Worm (Caenorhabditis elegans) whole organism, late embryonic: ENCODE measurements around the gene ppat-1.
A peak's percentile ranks its signal among the peaks of the same experiment; 100 is the strongest.

ENCODE experiments used
- C38D4.7 ChIP-seq: fragments of 200-800 bp; sonication (Bioruptor generic); optimal IDR thresholded peaks from 2 replicates; lab custom pipeline; 2018; ENCODE audit warnings: mild to moderate bottlenecking, missing genetic modification characterization, moderate library complexity, missing compliant biosample characterization
- F13H6.1 ChIP-seq: sonication (generic microtip); optimal IDR thresholded peaks from 2 replicates; lab custom pipeline; 2016; ENCODE audit warnings: missing genetic modification characterization, missing compliant biosample characterization
- K02D7.2 ChIP-seq: sonication (generic microtip); optimal IDR thresholded peaks from 2 replicates; lab custom pipeline; 2017; ENCODE audit warnings: mild to moderate bottlenecking, missing genetic modification characterization, missing compliant biosample characterization
- K09A11.1 ChIP-seq: sonication (generic microtip); optimal IDR thresholded peaks from 2 replicates; lab custom pipeline; 2017; ENCODE audit warnings: antibody characterized with exemption, mild to moderate bottlenecking, missing genetic modification characterization, missing compliant biosample characterization; ENCODE audit not compliant: insufficient read depth
- ahr-1 ChIP-seq: sonication (generic microtip); optimal IDR thresholded peaks from 2 replicates; lab custom pipeline; 2016; ENCODE audit warnings: missing genetic modification characterization, missing compliant biosample characterization
- ceh-14 ChIP-seq: sonication (generic microtip); optimal IDR thresholded peaks from 2 replicates; lab custom pipeline; 2016; ENCODE audit warnings: missing genotype, missing genetic modification characterization, missing compliant biosample characterization
- ceh-18 ChIP-seq: sonication (generic microtip); optimal IDR thresholded peaks from 2 replicates; lab custom pipeline; 2016; ENCODE audit warnings: missing genetic modification characterization, missing compliant biosample characterization
- ceh-19 ChIP-seq: fragments of 200-800 bp; sonication (Bioruptor generic); optimal IDR thresholded peaks from 2 replicates; lab custom pipeline; 2018; ENCODE audit warnings: mild to moderate bottlenecking, missing genetic modification characterization, missing compliant biosample characterization
- ceh-2 ChIP-seq: sonication (generic microtip); optimal IDR thresholded peaks from 2 replicates; lab custom pipeline; 2016; ENCODE audit warnings: missing genotype, missing genetic modification characterization, missing compliant biosample characterization
- ceh-22 ChIP-seq: sonication (generic microtip); optimal IDR thresholded peaks from 2 replicates; lab custom pipeline; 2017; ENCODE audit warnings: missing biosample characterization, missing genetic modification characterization
- ceh-30 ChIP-seq: fragments of 150-350 bp; optimal IDR thresholded peaks from 2 replicates; lab custom pipeline; 2014; ENCODE audit warnings: missing biosample characterization, missing genetic modification characterization
- ceh-34 ChIP-seq: sonication (generic microtip); optimal IDR thresholded peaks from 2 replicates; lab custom pipeline; 2016; ENCODE audit warnings: mild to moderate bottlenecking, missing genetic modification characterization, missing compliant biosample characterization
- ceh-48 ChIP-seq: sonication (generic microtip); optimal IDR thresholded peaks from 2 replicates; lab custom pipeline; 2016; ENCODE audit warnings: missing genetic modification characterization, inconsistent platforms, missing compliant biosample characterization
- ceh-6 ChIP-seq: fragments of 200-800 bp; sonication (Bioruptor generic); optimal IDR thresholded peaks from 2 replicates; lab custom pipeline; 2018; ENCODE audit warnings: mild to moderate bottlenecking, missing genetic modification characterization, missing compliant biosample characterization
- che-1 ChIP-seq: sonication (generic microtip); optimal IDR thresholded peaks from 2 replicates; lab custom pipeline; 2016; ENCODE audit warnings: mild to moderate bottlenecking, missing genetic modification characterization, missing compliant biosample characterization
- dve-1 ChIP-seq: sonication (generic microtip); optimal IDR thresholded peaks from 2 replicates; lab custom pipeline; 2017; ENCODE audit warnings: antibody characterized with exemption, mild to moderate bottlenecking, missing genetic modification characterization, missing compliant biosample characterization
- elt-2 ChIP-seq: sonication (generic microtip); optimal IDR thresholded peaks from 2 replicates; lab custom pipeline; 2016; ENCODE audit warnings: missing genetic modification reagents, missing genetic modification characterization, missing compliant biosample characterization
- elt-4 ChIP-seq: sonication (generic microtip); optimal IDR thresholded peaks from 2 replicates; lab custom pipeline; 2016; ENCODE audit warnings: missing genetic modification characterization, missing compliant biosample characterization
- ets-4 ChIP-seq: sonication (generic microtip); optimal IDR thresholded peaks from 2 replicates; lab custom pipeline; 2016; ENCODE audit warnings: missing genetic modification characterization, missing compliant biosample characterization
- eyg-1 ChIP-seq: sonication (generic microtip); optimal IDR thresholded peaks from 2 replicates; lab custom pipeline; 2016; ENCODE audit warnings: missing genotype, missing genetic modification characterization, missing compliant biosample characterization
- gmeb-2 ChIP-seq: sonication (generic microtip); optimal IDR thresholded peaks from 2 replicates; lab custom pipeline; 2016; ENCODE audit warnings: missing genetic modification characterization, inconsistent platforms, missing compliant biosample characterization
- hlh-13 ChIP-seq: fragments of 200-800 bp; sonication (Bioruptor generic); optimal IDR thresholded peaks from 2 replicates; lab custom pipeline; 2018; ENCODE audit warnings: mild to moderate bottlenecking, missing genetic modification characterization, missing compliant biosample characterization
- hlh-15 ChIP-seq: sonication (generic microtip); optimal IDR thresholded peaks from 2 replicates; lab custom pipeline; 2016; ENCODE audit warnings: missing genetic modification characterization, missing compliant biosample characterization
- hlh-6 ChIP-seq: sonication (generic microtip); optimal IDR thresholded peaks from 2 replicates; lab custom pipeline; 2016; ENCODE audit warnings: missing genotype, missing genetic modification characterization, missing compliant biosample characterization
- lim-6 ChIP-seq: sonication (generic microtip); optimal IDR thresholded peaks from 2 replicates; lab custom pipeline; 2016; ENCODE audit warnings: missing genetic modification characterization, missing compliant biosample characterization
- nfya-1 ChIP-seq: sonication (generic microtip); optimal IDR thresholded peaks from 2 replicates; lab custom pipeline; 2017; ENCODE audit warnings: missing genetic modification characterization, mild to moderate bottlenecking, missing compliant biosample characterization, antibody characterized with exemption, moderate library complexity
- nhr-11 ChIP-seq: fragments of 150-350 bp; optimal IDR thresholded peaks from 2 replicates; lab custom pipeline; 2014; ENCODE audit warnings: missing biosample characterization, missing genetic modification characterization
- nhr-232 ChIP-seq: sonication (generic microtip); optimal IDR thresholded peaks from 2 replicates; lab custom pipeline; 2016; ENCODE audit warnings: missing genetic modification characterization, missing compliant biosample characterization
- npax-4 ChIP-seq: sonication (generic microtip); optimal IDR thresholded peaks from 2 replicates; lab custom pipeline; 2016; ENCODE audit warnings: missing genetic modification characterization, missing compliant biosample characterization
- pag-3 ChIP-seq: sonication (generic microtip); optimal IDR thresholded peaks from 2 replicates; lab custom pipeline; 2016; ENCODE audit warnings: missing compliant biosample characterization, missing genetic modification characterization, borderline replicate concordance
- pax-1 ChIP-seq: fragments of 150-350 bp; optimal IDR thresholded peaks from 2 replicates; lab custom pipeline; 2014; ENCODE audit warnings: missing biosample characterization, missing genetic modification characterization
- pha-2 ChIP-seq: sonication (generic microtip); optimal IDR thresholded peaks from 2 replicates; lab custom pipeline; 2017; ENCODE audit warnings: mild to moderate bottlenecking, missing genetic modification characterization, missing compliant biosample characterization
- pha-4 ChIP-seq: fragments of 150-350 bp; optimal IDR thresholded peaks from 2 replicates; lab custom pipeline; 2018; ENCODE audit warnings: missing biosample characterization, missing genetic modification reagents, missing genetic modification characterization
- ref-2 ChIP-seq: sonication (generic microtip); optimal IDR thresholded peaks from 2 replicates; lab custom pipeline; 2016; ENCODE audit warnings: missing genetic modification characterization, missing compliant biosample characterization
- sdc-2 ChIP-seq: sonication (generic microtip); optimal IDR thresholded peaks from 2 replicates; lab custom pipeline; 2016; ENCODE audit warnings: missing genotype, missing genetic modification characterization, missing compliant biosample characterization
- tbx-7 ChIP-seq: sonication (generic microtip); optimal IDR thresholded peaks from 2 replicates; lab custom pipeline; 2016; ENCODE audit warnings: missing genotype, missing genetic modification characterization, missing compliant biosample characterization
- ttx-3 ChIP-seq: sonication (generic microtip); optimal IDR thresholded peaks from 2 replicates; lab custom pipeline; 2016; ENCODE audit warnings: missing genetic modification reagents, missing genetic modification characterization, missing compliant biosample characterization
- unc-3 ChIP-seq, 2 experiments: fragments of 200-800 bp in 1 of 2; sonication (Bioruptor generic) in 1 of 2; sonication (generic microtip) in 1 of 2; conservative IDR thresholded peaks in 1 of 2; optimal IDR thresholded peaks in 1 of 2; 2 replicates each; pipeline versions ENCODE4 v1.3.6 to Lab custom; 2016 to 2022; ENCODE audit warnings: missing compliant biosample characterization in 2 of 2, missing genetic modification characterization in 2 of 2, missing genetic modification reagents in 1 of 2
- unc-55 ChIP-seq: sonication (generic microtip); optimal IDR thresholded peaks from 2 replicates; lab custom pipeline; 2017; ENCODE audit warnings: missing biosample characterization, missing genetic modification reagents, missing genetic modification characterization
- unc-86 ChIP-seq: sonication (generic microtip); optimal IDR thresholded peaks from 2 replicates; lab custom pipeline; 2016; ENCODE audit warnings: missing genetic modification characterization, missing compliant biosample characterization
- zip-5 ChIP-seq: sonication (generic microtip); optimal IDR thresholded peaks from 2 replicates; lab custom pipeline; 2016; ENCODE audit warnings: missing genetic modification characterization, missing compliant biosample characterization

The ppat-1 gene

DNA sequence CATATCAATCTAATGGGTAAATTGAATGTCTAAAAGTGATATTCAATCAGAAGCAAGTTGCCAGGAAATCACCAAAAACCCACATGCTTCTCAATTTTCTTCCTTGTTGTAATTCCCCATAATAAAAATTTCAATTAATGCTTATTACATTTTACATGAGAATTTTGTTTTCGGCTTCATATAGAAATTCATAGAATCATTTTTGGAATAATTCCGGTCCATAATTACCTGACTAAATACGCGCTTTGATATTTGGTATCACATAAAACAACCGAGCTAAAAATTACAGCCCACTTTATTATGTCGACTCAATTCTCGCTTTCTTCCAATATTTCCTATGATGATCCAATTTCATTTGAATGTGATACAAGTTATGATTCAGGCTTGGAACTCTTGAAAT, 17.1 kb upstream of the ppat-1 start, which contains the start of gene srg-13:
srg-13 (plus strand) TSS at position 301 of the 400 bp plus-strand sequence.
- no peak for TF ChIP-seq ceh-30 (tag; lab: Kevin White, UChicago)
- no peak for TF ChIP-seq nfya-1
- TF ChIP-seq F13H6.1 (tag; lab: Kevin White, UChicago): no peak
- TF ChIP-seq ceh-6 (GFP tag; lab: Kevin White, UChicago): no peak
- TF ChIP-seq elt-4 (tag; lab: Kevin White, UChicago): no peak
- no peak for TF ChIP-seq pha-2
- TF ChIP-seq ceh-2 (tag; lab: Kevin White, UChicago): no peak
- no peak for TF ChIP-seq ttx-3 (tag; lab: Kevin White, UChicago)
- TF ChIP-seq hlh-13: no peak
- no peak for TF ChIP-seq ceh-22
- TF ChIP-seq sdc-2 (tag; lab: Kevin White, UChicago): no peak
- TF ChIP-seq K09A11.1 (tag; lab: Kevin White, UChicago): no peak
- no peak for TF ChIP-seq hlh-6 (tag; lab: Kevin White, UChicago)

DNA sequence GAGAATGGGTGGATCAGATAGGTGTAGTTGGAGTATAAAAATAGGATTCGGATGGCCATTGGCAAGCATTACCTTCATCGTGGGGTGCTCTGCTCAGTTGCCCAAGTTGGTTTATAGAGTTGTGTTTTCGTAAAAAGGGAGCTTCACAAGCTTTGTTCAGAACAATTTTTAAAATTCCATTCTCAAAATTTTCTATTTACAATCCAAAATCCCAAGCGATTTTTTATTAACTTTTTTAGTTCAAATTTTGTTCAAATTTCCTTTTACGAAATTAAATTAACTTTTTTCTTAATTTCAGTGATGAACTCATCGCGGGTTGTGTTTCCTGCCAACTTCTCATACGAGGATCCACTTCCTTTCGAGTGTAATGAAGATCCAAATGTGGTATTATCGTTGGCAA, 11.6 kb upstream of the ppat-1 start, which contains the start of gene srg-10:
srg-10 (plus strand) TSS at position 301 of the 400 bp plus-strand sequence.
- TF ChIP-seq unc-3 (GFP tag; conservative IDR thresholded peaks at IDR 0.05; lab: Robert Waterston, UW): no peak
- no peak for TF ChIP-seq unc-3 (tag; optimal IDR thresholded peaks at IDR 0.05; lab: Kevin White, UChicago)
- TF ChIP-seq zip-5: no peak
- no peak for TF ChIP-seq pag-3 (tag; lab: Kevin White, UChicago)
- TF ChIP-seq nfya-1: no peak
- TF ChIP-seq elt-2: no peak
- TF ChIP-seq che-1 (tag; lab: Kevin White, UChicago): no peak
- TF ChIP-seq ref-2 (tag; lab: Kevin White, UChicago): no peak
- no peak for TF ChIP-seq lim-6 (tag; lab: Kevin White, UChicago)
- no peak for TF ChIP-seq pha-2
- no peak for TF ChIP-seq gmeb-2 (tag; lab: Kevin White, UChicago)
- TF ChIP-seq elt-4 (tag; lab: Kevin White, UChicago): no peak
- no peak for TF ChIP-seq tbx-7 (tag; lab: Kevin White, UChicago)
- no peak for TF ChIP-seq C38D4.7 (GFP tag; lab: Kevin White, UChicago)
- no peak for TF ChIP-seq hlh-6 (tag; lab: Kevin White, UChicago)
- no peak for TF ChIP-seq dve-1 (tag; lab: Kevin White, UChicago)
- TF ChIP-seq unc-86 (tag; lab: Kevin White, UChicago): no peak
- TF ChIP-seq nhr-11 (tag; lab: Kevin White, UChicago): no peak
- TF ChIP-seq K02D7.2 (tag; lab: Kevin White, UChicago): no peak
- TF ChIP-seq ets-4 (tag; lab: Kevin White, UChicago): no peak
- TF ChIP-seq eyg-1 (tag; lab: Kevin White, UChicago): no peak

DNA sequence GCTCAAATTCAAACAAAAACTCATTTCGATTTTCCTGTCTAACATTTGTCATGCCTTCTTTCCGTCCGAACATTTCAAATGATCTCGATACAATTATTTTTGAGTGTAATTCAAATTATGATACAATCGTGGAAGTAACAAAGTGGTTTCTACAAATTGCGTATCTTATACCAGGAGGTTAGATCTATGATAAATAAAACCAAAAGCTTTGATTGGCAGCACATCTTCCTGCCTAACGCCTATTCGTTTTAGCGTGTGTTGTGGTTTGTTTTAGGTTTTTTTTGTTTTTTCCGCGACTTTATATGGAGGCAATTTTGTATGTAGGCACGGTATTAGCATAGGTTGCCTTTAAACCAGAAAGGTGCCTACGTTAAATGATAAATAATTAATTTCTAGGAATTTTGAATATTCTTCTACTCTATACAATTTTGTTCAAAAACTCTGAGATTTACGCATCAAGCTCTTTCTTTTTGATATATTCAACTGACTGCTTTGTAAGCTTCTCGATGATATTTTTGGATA, 9.1 kb upstream of the ppat-1 start, which contains the start of gene srg-11:
srg-11 (plus strand) TSS at position 51 of the 522 bp plus-strand sequence.
- TF ChIP-seq K09A11.1 (tag; lab: Kevin White, UChicago) (no peak), ceh-34 (tag; lab: Kevin White, UChicago) (no peak), nhr-232 (tag; lab: Kevin White, UChicago) (no peak), pha-4 (tag; lab: Kevin White, UChicago) (no peak), ceh-14 (no peak), pha-2 (no peak)
- TF ChIP-seq, all 69 proteins: peak for 0

DNA sequence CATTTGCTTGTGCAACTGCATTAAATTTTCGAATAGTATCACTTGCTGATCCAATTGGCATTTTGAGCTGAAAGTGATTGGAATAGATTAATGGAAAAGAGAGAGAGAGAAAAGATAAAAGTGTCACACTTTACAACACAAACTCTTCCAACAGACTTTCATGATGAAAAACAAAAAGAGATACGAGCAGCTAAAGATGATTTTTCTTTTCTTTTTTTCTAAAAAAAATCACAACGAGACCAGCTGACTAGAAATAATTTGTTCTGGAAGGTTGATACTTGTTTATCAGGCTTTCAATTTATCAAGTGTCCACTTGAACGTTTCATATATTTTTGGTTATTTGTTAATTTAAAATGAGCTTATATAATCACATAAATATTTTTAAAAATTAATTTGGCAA, 1.9 kb upstream of the ppat-1 start:
- TF ChIP-seq unc-55 (GFP tag; lab: Kevin White, UChicago): no peak
- no peak for TF ChIP-seq dve-1 (tag; lab: Kevin White, UChicago)
- no peak for TF ChIP-seq ahr-1 (tag; lab: Kevin White, UChicago)
- TF ChIP-seq ceh-18: peak; percentile 5
- no peak for TF ChIP-seq npax-4 (tag; lab: Kevin White, UChicago)
- TF ChIP-seq pax-1: no peak
- no peak for TF ChIP-seq ceh-48 (tag; lab: Kevin White, UChicago)
- no peak for TF ChIP-seq hlh-15
- TF ChIP-seq ceh-19: no peak
